Fruit fly (Drosophila melanogaster): ENCODE data around the gene CG46320.

The CG46320 gene

dm6 chr3L:5765844-5766200, 101.9 kb downstream of the CG46320 start, which contains the start of gene Txl:
Gene Txl (plus strand): TSS chr3L:5765846.
- no peak for TF ChIP-seq toe (GFP tag; optimal IDR thresholded peaks at IDR 0.05)
- peak; percentile 85 to 95 for TF ChIP-seq cnc (optimal IDR thresholded peaks at IDR 0.05)

- no peak for TF ChIP-seq CG7045 (GFP tag; optimal IDR thresholded peaks at IDR 0.05)
- TF ChIP-seq pad (GFP tag; optimal IDR thresholded peaks at IDR 0.05), result no peak
- peak; percentile 60 for TF ChIP-seq CG11617 (GFP tag; optimal IDR thresholded peaks at IDR 0.05)
- peak; percentile 88 for TF ChIP-seq CG14711 (tag; optimal IDR thresholded peaks at IDR 0.05)
- peak; percentile 54 for TF ChIP-seq bab1 (GFP tag; optimal IDR thresholded peaks at IDR 0.05)
- TF ChIP-seq cic (GFP tag; optimal IDR thresholded peaks at IDR 0.05), result peak; percentile 52
- TF ChIP-seq Clk (GFP tag; optimal IDR thresholded peaks at IDR 0.05), result no peak
- TF ChIP-seq CG7101 (tag; optimal IDR thresholded peaks at IDR 0.05), result peak; percentile 48
- TF ChIP-seq Mnt (GFP tag; optimal IDR thresholded peaks at IDR 0.05), result peak; percentile 91
- TF ChIP-seq CG12768 (GFP tag; optimal IDR thresholded peaks at IDR 0.05), result peak; percentile 16
- peak; percentile 51 for TF ChIP-seq tj (GFP tag; optimal IDR thresholded peaks at IDR 0.05)
- no peak for TF ChIP-seq CG1620 (GFP tag; optimal IDR thresholded peaks at IDR 0.05)
- TF ChIP-seq ovo (GFP tag; optimal IDR thresholded peaks at IDR 0.05), result peak; percentile 83
- TF ChIP-seq Crg-1 (GFP tag; optimal IDR thresholded peaks at IDR 0.05), result no peak
These were observed 104.9 kb downstream of the CG46320 start, which contains the start of the genes Ppat-Dpck and scny for dm6 chr3L:5768532-5769497. Gene Ppat-Dpck (minus strand): TSS chr3L:5768794. Gene scny (plus strand): TSS chr3L:5769002.

- TF ChIP-seq CG7045 (GFP tag; optimal IDR thresholded peaks at IDR 0.05) (no peak), Mnt (GFP tag; optimal IDR thresholded peaks at IDR 0.05) (peak; percentile 82), Hr96 (GFP tag; optimal IDR thresholded peaks at IDR 0.05) (no peak), CG1620 (GFP tag; optimal IDR thresholded peaks at IDR 0.05) (no peak), pad (GFP tag; optimal IDR thresholded peaks at IDR 0.05) (no peak), CG5204 (GFP tag; optimal IDR thresholded peaks at IDR 0.05) (no peak), cic (GFP tag; optimal IDR thresholded peaks at IDR 0.05) (peak; percentile 75), CG7101 (tag; optimal IDR thresholded peaks at IDR 0.05) (no peak), tj (GFP tag; optimal IDR thresholded peaks at IDR 0.05) (peak; percentile 36), ovo (GFP tag; optimal IDR thresholded peaks at IDR 0.05) (no peak), Crg-1 (GFP tag; optimal IDR thresholded peaks at IDR 0.05) (no peak), toe (GFP tag; optimal IDR thresholded peaks at IDR 0.05) (no peak), CG12768 (GFP tag; optimal IDR thresholded peaks at IDR 0.05) (peak; percentile 37), cnc (optimal IDR thresholded peaks at IDR 0.05) (no peak)
These were observed 106.3 kb downstream of the CG46320 start for dm6 chr3L:5770113-5770798.

DNA sequence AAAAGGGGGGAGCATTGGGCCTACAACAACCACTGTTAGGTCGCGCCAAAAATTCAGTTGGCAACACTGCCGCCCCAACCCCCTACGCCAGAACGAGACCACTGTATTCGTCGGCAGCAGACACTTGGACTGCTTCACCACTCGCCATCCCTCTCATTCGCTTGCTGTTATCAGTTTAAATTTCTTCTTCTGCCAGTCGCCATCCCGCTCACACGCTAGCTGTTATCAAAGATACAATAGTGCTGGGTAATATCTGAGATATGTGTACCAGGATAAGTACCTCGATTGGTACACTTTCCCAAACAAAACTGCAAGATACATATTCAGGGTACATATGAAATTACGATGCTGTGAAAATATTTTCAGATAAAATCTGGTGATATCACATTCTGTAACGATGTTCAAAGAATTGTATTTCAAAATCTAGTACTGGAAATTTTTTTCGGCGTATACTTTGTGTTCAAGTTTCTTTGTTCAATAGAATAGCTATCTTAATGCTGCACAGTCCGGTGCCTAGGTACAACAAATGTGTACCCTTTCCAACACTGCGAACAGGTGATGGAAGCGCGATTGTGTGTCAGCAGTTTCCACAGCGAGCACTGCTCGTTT, 107.0 kb downstream of the CG46320 start:
- TF ChIP-seq pad (GFP tag; optimal IDR thresholded peaks at IDR 0.05) (peak; percentile 99), cic (GFP tag; optimal IDR thresholded peaks at IDR 0.05) (peak; percentile 76), kay (GFP tag; ENCODE audit: borderline replicate concordance) (no peak), CG5204 (GFP tag; optimal IDR thresholded peaks at IDR 0.05) (no peak), Mnt (GFP tag; optimal IDR thresholded peaks at IDR 0.05) (peak; percentile 92), Clk (GFP tag; optimal IDR thresholded peaks at IDR 0.05) (peak; percentile 71), CG7045 (GFP tag; optimal IDR thresholded peaks at IDR 0.05) (peak; percentile 93), toe (GFP tag; optimal IDR thresholded peaks at IDR 0.05) (no peak), CG7101 (tag; optimal IDR thresholded peaks at IDR 0.05) (peak; percentile 93), CG14711 (tag; optimal IDR thresholded peaks at IDR 0.05) (peak; percentile 80), CG33017 (tag; optimal IDR thresholded peaks at IDR 0.05) (peak; percentile 94), ovo (GFP tag; optimal IDR thresholded peaks at IDR 0.05) (peak; percentile 77), Hr96 (GFP tag; optimal IDR thresholded peaks at IDR 0.05) (no peak), CG1620 (GFP tag; optimal IDR thresholded peaks at IDR 0.05) (peak; percentile 84), tj (GFP tag; optimal IDR thresholded peaks at IDR 0.05) (peak; percentile 97), Crg-1 (GFP tag; optimal IDR thresholded peaks at IDR 0.05) (peak; percentile 94), CG12768 (GFP tag; optimal IDR thresholded peaks at IDR 0.05) (peak; percentile 90), cnc (optimal IDR thresholded peaks at IDR 0.05) (peak; percentile 34 to 89), bab1 (GFP tag; optimal IDR thresholded peaks at IDR 0.05) (peak; percentile 93), CG11617 (GFP tag; optimal IDR thresholded peaks at IDR 0.05) (peak; percentile 87)

- TF ChIP-seq CG33017 (tag; optimal IDR thresholded peaks at IDR 0.05) (no peak), CG12768 (GFP tag; optimal IDR thresholded peaks at IDR 0.05) (peak; percentile 37)
These were observed 110.9 kb downstream of the CG46320 start for dm6 chr3L:5774782-5775181.

dm6 chr3L:5777114-5777513, 113.2 kb downstream of the CG46320 start, which contains the start of gene vito:
Gene vito (minus strand): TSS chr3L:5777333.
- TF ChIP-seq Mnt (GFP tag; optimal IDR thresholded peaks at IDR 0.05) (peak; percentile 93), bab1 (GFP tag; optimal IDR thresholded peaks at IDR 0.05) (peak; percentile 17), CG7101 (tag; optimal IDR thresholded peaks at IDR 0.05) (no peak)

Measured in whole organism, adult.